Fruit fly (Drosophila melanogaster): Measurements from ENCODE around the gene CG13857.

The CG13857 gene

dm6 chr3R:22396238-22396772, 2.4 kb upstream of the CG13857 start:
- no peak for TF ChIP-seq CG17801 (GFP tag; optimal IDR thresholded peaks at IDR 0.05; ENCODE audit: partially characterized antibody)

DNA sequence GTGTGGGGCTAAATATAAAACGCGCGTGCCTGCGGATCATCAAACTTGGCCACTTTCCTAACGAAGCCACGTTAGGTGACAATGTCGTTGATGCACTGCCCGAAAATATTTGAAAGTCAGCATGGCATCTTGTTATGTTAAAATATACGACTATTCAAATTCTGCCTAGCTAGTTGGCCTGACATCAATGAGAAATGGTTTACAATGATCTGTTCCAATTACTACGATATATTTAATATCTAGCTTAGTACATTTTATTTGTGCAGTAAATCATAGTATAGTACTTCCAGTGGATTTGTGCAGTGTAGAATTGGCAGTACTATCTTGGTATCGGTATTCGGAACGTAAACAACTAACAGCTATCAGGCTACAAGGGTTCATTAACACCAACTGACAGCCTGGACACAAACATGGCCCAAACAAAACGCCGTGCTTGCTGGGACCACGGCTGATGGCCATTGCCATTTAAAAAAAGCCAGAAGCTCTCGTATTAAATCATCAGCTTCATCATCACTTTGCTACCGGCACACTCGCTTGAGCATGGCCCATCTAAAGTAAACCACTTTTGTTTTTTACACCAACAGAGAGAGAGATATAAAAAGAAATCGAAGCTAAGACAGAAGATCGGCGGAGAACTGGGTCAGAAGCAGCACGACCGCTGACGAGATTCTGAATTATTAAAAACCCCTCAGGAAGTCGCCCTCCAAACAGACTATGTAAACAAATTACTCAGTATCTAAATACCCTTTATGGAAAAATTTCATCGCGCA, 1.7 kb upstream of the CG13857 start:
- TF ChIP-seq CG17801 (GFP tag; optimal IDR thresholded peaks at IDR 0.05; ENCODE audit: partially characterized antibody), result no peak

DNA sequence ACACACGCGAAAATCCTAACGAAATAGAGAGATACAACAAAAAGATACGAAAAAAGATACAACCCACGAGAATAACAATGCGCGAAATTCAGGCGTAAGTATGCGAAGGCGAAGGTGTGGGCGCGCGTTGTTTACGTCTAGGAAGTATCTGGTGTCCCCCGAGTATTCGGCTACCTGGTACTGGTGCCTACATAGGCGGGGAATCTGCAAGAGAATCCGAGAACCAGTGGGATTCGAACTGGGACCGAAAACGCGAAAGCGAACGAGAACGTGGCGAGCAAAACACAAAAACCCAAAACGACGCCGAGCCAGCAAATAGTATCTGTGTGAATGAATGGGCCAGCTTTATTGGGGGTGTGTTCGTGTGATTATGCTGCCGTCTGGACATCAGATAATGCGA, 3.8 kb downstream of the CG13857 start:
- TF ChIP-seq CG17801 (GFP tag; optimal IDR thresholded peaks at IDR 0.05; ENCODE audit: partially characterized antibody), result no peak

dm6 chr3R:22389614-22390013, 4.3 kb downstream of the CG13857 start, which contains the start of the genes CAH8 and CG7059:
TSS of gene CAH8 (minus strand) at chr3R:22389714.
TSS of gene CG7059 (plus strand) at chr3R:22389780.
- TF ChIP-seq CG17801 (GFP tag; optimal IDR thresholded peaks at IDR 0.05; ENCODE audit: partially characterized antibody), result no peak

- TF ChIP-seq CG17801 (GFP tag; optimal IDR thresholded peaks at IDR 0.05; ENCODE audit: partially characterized antibody), result no peak
Measured at dm6 chr3R:22381735-22382134, 12.2 kb downstream of the CG13857 start, which contains the start of gene Gpdh3. TSS of gene Gpdh3 (plus strand) at chr3R:22382035.

DNA sequence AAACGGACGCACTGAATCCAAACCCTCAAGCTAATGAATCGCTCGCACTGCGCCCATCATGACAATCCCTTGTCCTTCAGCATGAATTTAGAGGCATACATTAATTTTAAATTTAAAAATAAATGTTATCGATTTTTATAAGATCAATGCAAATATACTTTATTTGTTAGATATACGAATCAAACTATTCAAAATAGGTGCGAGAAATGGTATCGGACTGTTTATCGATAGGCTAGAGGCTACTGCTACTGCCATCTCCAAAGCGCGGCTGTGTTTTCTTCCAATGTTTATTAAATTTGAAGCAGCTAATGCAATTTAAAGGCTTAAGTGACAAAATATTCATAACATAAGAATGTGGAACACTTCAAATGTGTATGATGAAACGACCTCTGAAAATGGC, 12.8 kb downstream of the CG13857 start, which contains the start of gene CG43342:
CG43342 (plus strand) TSS at position 264 of the 400 bp plus-strand sequence.
- no peak for TF ChIP-seq CG17801 (GFP tag; optimal IDR thresholded peaks at IDR 0.05; ENCODE audit: partially characterized antibody)

- TF ChIP-seq CG17801 (GFP tag; optimal IDR thresholded peaks at IDR 0.05; ENCODE audit: partially characterized antibody), result no peak
Measured at dm6 chr3R:22379942-22380341, 14.0 kb downstream of the CG13857 start, which contains the start of gene CG34149. TSS of gene CG34149 (plus strand) at chr3R:22380128.

dm6 chr3R:22375674-22376073, 18.2 kb downstream of the CG13857 start, which contains the start of gene CG18596:
TSS of gene CG18596 (plus strand) at chr3R:22375923.
- TF ChIP-seq CG17801 (GFP tag; optimal IDR thresholded peaks at IDR 0.05; ENCODE audit: partially characterized antibody), result peak; percentile 44

DNA sequence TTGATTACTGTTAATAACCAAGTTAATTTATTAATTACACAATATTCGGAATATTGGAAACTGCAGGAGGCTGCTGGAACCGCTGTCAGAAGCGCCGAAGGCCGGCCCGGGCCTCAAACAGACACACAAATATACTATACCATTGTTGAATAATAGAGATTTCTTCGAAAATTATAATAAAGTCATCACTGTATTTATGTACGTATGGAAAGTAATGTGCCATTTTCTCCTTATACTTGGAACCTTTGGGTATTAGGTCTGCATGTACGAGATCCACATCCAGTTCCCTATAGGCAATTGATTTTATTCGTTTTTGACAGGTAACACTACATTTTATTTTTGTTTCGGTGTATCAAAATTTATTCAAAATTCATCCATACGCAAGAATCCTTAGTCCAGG, 21.4 kb downstream of the CG13857 start, which contains the start of gene CG7069:
CG7069 (plus strand) TSS at position 301 of the 400 bp plus-strand sequence.
- TF ChIP-seq CG17801 (GFP tag; optimal IDR thresholded peaks at IDR 0.05; ENCODE audit: partially characterized antibody), result no peak

- TF ChIP-seq CG17801 (GFP tag; optimal IDR thresholded peaks at IDR 0.05; ENCODE audit: partially characterized antibody), result no peak
Measured at dm6 chr3R:22368777-22369214, 25.1 kb downstream of the CG13857 start.

- TF ChIP-seq CG17801 (GFP tag; optimal IDR thresholded peaks at IDR 0.05; ENCODE audit: partially characterized antibody), result no peak
Measured at dm6 chr3R:22368077-22368776, 25.7 kb downstream of the CG13857 start.

DNA sequence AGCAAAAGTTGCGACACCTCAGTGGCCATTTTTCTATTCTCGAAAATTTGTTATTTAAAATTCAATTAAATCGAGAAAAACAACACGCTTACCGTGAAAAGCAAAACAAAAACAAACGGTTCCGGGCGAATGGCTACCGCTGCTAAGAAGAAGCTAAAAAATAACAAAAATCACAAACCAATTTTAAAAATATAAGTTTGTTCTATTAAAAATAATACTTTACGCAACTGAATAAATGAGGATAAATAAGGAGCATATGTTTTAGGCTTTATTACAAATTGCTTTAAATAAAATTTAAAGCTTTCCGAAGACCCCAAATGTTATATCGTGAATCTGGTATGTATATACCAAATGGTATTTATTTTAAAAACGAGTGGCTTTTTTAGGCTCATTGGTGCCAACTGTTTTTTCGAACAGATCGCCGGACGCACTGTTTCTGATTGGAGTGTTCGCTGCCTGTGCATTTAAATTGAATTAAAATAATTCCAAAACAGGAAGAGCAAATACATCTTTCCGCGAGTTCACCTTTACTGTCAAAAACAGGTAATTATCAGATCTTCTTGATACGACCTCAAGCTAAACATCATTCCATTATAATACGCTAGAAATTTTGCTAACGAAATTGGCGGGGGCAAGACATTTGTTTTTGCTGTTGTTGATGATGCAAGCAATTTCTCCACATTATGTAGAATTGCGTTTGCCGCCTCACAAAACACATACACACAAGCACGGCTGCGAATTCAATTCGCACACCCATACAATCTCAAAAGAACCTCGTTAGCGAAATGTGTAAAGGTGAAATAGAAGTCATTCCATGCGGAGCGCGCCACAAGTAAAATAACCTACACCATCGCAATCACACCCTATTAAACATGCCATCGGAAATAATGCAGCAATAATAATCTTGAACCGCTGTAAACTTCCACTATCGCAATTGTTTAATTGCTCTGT, 26.5 kb downstream of the CG13857 start, which contains the start of the genes Polr3F and PyK:
Polr3F (minus strand) TSS at position 248 of the 951 bp plus-strand sequence.
PyK (plus strand) TSS at position 411 of the 951 bp plus-strand sequence.
- peak; percentile 87 for TF ChIP-seq CG17801 (GFP tag; optimal IDR thresholded peaks at IDR 0.05; ENCODE audit: partially characterized antibody)

DNA sequence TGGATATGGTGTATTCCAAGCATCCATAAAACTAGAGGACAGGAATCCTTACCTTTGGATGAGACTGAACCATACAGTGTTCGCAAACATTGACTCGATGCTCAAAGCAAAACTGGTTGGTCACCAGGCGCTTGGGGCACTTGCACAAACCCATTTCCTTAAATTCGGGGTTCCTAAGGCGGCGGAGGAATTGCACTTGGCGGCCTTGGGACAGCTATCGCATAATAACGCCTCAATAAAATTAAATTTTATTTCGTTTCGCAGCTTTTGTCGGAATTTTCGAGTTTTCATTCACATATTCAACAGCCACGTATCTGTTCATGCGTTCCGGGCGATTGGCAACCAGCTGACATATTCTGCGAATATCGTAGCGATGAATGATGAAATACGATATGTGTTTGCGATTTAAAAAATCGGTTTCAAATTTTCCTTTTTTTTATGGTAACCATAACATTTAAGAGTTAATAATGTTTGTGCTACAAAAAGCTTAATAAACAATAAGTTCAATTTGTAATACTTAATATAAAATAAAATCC, 28.2 kb downstream of the CG13857 start, which contains the start of gene CG5382:
CG5382 (minus strand) TSS at position 324 of the 536 bp plus-strand sequence.
- TF ChIP-seq CG17801 (GFP tag; optimal IDR thresholded peaks at IDR 0.05; ENCODE audit: partially characterized antibody), result peak; percentile 26

Measured in ovary, adult (tissue).